Fruit fly (Drosophila melanogaster) whole organism, embryonic: ENCODE data around the gene GCC88.

ENCODE experiments used
- Atf-2 ChIP-seq: fragments of 200-800 bp; sonication (Bioruptor generic); optimal IDR thresholded peaks from 2 replicates; lab custom pipeline; 2016; ENCODE audit warnings: missing biosample characterization, missing genetic modification characterization
- Awh ChIP-seq: fragments of 200-800 bp; sonication (Bioruptor generic); IDR thresholded peaks from 2 replicates; pipeline ENCODE4, ENCODE4 v1.3.6; 2022; ENCODE audit warnings: missing biosample characterization, missing genetic modification characterization
- Bteb2 ChIP-seq: fragments of 200-800 bp; sonication (Bioruptor generic); optimal IDR thresholded peaks from 2 replicates; lab custom pipeline; 2016; ENCODE audit warnings: missing biosample characterization, missing genetic modification characterization
- CG10321 ChIP-seq: fragments of 200-800 bp; sonication (Bioruptor generic); IDR thresholded peaks from 2 replicates; pipeline ENCODE4 v1.3.6; 2022; ENCODE audit warnings: missing biosample characterization, missing genetic modification characterization
- CG11093 ChIP-seq: fragments of 200-800 bp; sonication (Bioruptor generic); IDR thresholded peaks from 3 replicates; pipeline ENCODE4 v1.3.6; 2022; ENCODE audit warnings: missing biosample characterization, missing genetic modification characterization
- CG12155 ChIP-seq: fragments of 200-800 bp; sonication (Bioruptor generic); optimal IDR thresholded peaks from 3 replicates; lab custom pipeline; 2016; ENCODE audit warnings: missing biosample characterization, missing genetic modification characterization
- CG13123 ChIP-seq: fragments of 200-800 bp; sonication (Bioruptor generic); optimal IDR thresholded peaks from 2 replicates; lab custom pipeline; 2016; ENCODE audit warnings: missing biosample characterization, missing genetic modification characterization
- CG14667 ChIP-seq: fragments of 200-800 bp; sonication (Bioruptor generic); IDR thresholded peaks from 2 replicates; pipeline ENCODE4 v1.3.6; 2022; ENCODE audit warnings: missing biosample characterization, missing genetic modification characterization
- CG15269 ChIP-seq: fragments of 200-800 bp; sonication (Bioruptor generic); optimal IDR thresholded peaks from 2 replicates; lab custom pipeline; 2018; ENCODE audit warnings: missing biosample characterization, mild to moderate bottlenecking, missing genetic modification characterization, moderate library complexity
- CG17186 ChIP-seq: fragments of 200-800 bp; sonication (Bioruptor generic); optimal IDR thresholded peaks from 3 replicates; lab custom pipeline; 2017; ENCODE audit warnings: missing biosample characterization, missing genetic modification reagents, missing genetic modification characterization
- CG17328 ChIP-seq: fragments of 200-800 bp; sonication (Bioruptor generic); IDR thresholded peaks from 2 replicates; pipeline ENCODE4 v1.3.6; 2022; ENCODE audit warnings: missing biosample characterization, missing genetic modification characterization
- CG17912 ChIP-seq: fragments of 200-800 bp; sonication (Bioruptor generic); optimal IDR thresholded peaks from 2 replicates; lab custom pipeline; 2018; ENCODE audit warnings: missing biosample characterization, mild to moderate bottlenecking, missing genetic modification characterization
- CG1792 ChIP-seq: fragments of 200-800 bp; sonication (Bioruptor generic); optimal IDR thresholded peaks from 2 replicates; lab custom pipeline; 2016; ENCODE audit warnings: missing biosample characterization, missing genetic modification characterization
- CG18599 ChIP-seq: fragments of 200-800 bp; sonication (Bioruptor generic); optimal IDR thresholded peaks from 3 replicates; lab custom pipeline; 2017; ENCODE audit warnings: missing biosample characterization, missing genetic modification characterization, mild to moderate bottlenecking, moderate library complexity, missing genetic modification reagents
- CG18764 ChIP-seq: fragments of 200-800 bp; sonication (Bioruptor generic); optimal IDR thresholded peaks from 3 replicates; lab custom pipeline; 2016; ENCODE audit warnings: missing biosample characterization, missing genetic modification characterization
- CG2202 ChIP-seq: fragments of 200-800 bp; sonication (Bioruptor generic); optimal IDR thresholded peaks from 2 replicates; lab custom pipeline; 2018; ENCODE audit warnings: missing biosample characterization, mild to moderate bottlenecking, missing genetic modification characterization
- CG30431 ChIP-seq: fragments of 200-800 bp; sonication (Bioruptor generic); optimal IDR thresholded peaks from 2 replicates; lab custom pipeline; 2017; ENCODE audit warnings: missing biosample characterization, missing genetic modification characterization
- CG6765 ChIP-seq: fragments of 200-800 bp; sonication (Bioruptor generic); optimal IDR thresholded peaks from 3 replicates; lab custom pipeline; 2017; ENCODE audit warnings: missing biosample characterization, mild to moderate bottlenecking, missing genetic modification characterization
- CG7786 ChIP-seq: fragments of 200-800 bp; sonication (Bioruptor generic); optimal IDR thresholded peaks from 2 replicates; lab custom pipeline; 2016; ENCODE audit warnings: missing biosample characterization, missing genetic modification characterization
- CG7987 ChIP-seq: fragments of 200-800 bp; sonication (Bioruptor generic); optimal IDR thresholded peaks from 2 replicates; lab custom pipeline; 2018; ENCODE audit warnings: missing biosample characterization, mild to moderate bottlenecking, missing genetic modification characterization, moderate library complexity
- CG8089 ChIP-seq: fragments of 200-800 bp; sonication (Bioruptor generic); optimal IDR thresholded peaks from 3 replicates; lab custom pipeline; 2016; ENCODE audit warnings: missing biosample characterization, missing genetic modification characterization
- CG9932 ChIP-seq: fragments of 200-800 bp; sonication (Bioruptor generic); IDR thresholded peaks from 2 replicates; pipeline ENCODE4 v1.3.6; 2022; ENCODE audit warnings: missing biosample characterization, missing genetic modification characterization
- CkIIα-i1 ChIP-seq: fragments of 200-800 bp; sonication (Bioruptor generic); IDR thresholded peaks from 2 replicates; pipeline ENCODE4 v1.3.6; 2022; ENCODE audit warnings: missing biosample characterization, missing genetic modification characterization
- D ChIP-seq, 2 experiments: fragments of 200-800 bp in 1 of 2; fragments of >200 bp in 1 of 2; sonication (Bioruptor generic) in 1 of 2; optimal IDR thresholded peaks; 2 replicates in 1 of 2; 3 replicates in 1 of 2; lab custom pipeline; 2017; ENCODE audit warnings: mild to moderate bottlenecking in 1 of 2, missing biosample characterization in 1 of 2, missing genetic modification characterization in 1 of 2, missing genetic modification reagents in 1 of 2
- Dp ChIP-seq: fragments of 200-800 bp; sonication (Bioruptor generic); optimal IDR thresholded peaks from 2 replicates; lab custom pipeline; 2018; ENCODE audit warnings: missing biosample characterization, mild to moderate bottlenecking, missing genetic modification characterization, moderate library complexity
- HmgZ ChIP-seq: fragments of 200-800 bp; sonication (Bioruptor generic); optimal IDR thresholded peaks from 2 replicates; lab custom pipeline; 2018; ENCODE audit warnings: missing biosample characterization, mild to moderate bottlenecking, missing genetic modification characterization
- Nf-YC ChIP-seq: fragments of 200-800 bp; optimal IDR thresholded peaks from 3 replicates; lab custom pipeline; 2019; ENCODE audit warnings: missing biosample characterization, mild to moderate bottlenecking, missing genetic modification characterization, moderate library complexity
- NfI ChIP-seq: fragments of 200-800 bp; sonication (Bioruptor generic); optimal IDR thresholded peaks from 3 replicates; lab custom pipeline; 2018; ENCODE audit warnings: missing biosample characterization, mild to moderate bottlenecking, missing genetic modification characterization, moderate library complexity
- PHDP ChIP-seq: fragments of 200-800 bp; sonication (Bioruptor generic); optimal IDR thresholded peaks from 3 replicates; lab custom pipeline; 2018; ENCODE audit warnings: missing biosample characterization, mild to moderate bottlenecking, missing genetic modification characterization, moderate library complexity
- Rx ChIP-seq: fragments of 200-800 bp; sonication (Bioruptor generic); IDR thresholded peaks from 2 replicates; pipeline ENCODE4 v1.3.6; 2022; ENCODE audit warnings: missing biosample characterization, missing genetic modification characterization
- Sry-δ ChIP-seq: fragments of 200-800 bp; sonication (Bioruptor generic); optimal IDR thresholded peaks from 2 replicates; lab custom pipeline; 2016; ENCODE audit warnings: missing biosample characterization, missing genetic modification characterization
- YL-1 ChIP-seq: fragments of 200-800 bp; sonication (Bioruptor generic); optimal IDR thresholded peaks from 3 replicates; lab custom pipeline; 2017; ENCODE audit warnings: missing biosample characterization, mild to moderate bottlenecking, missing genetic modification characterization
- chinmo ChIP-seq: fragments of 200-800 bp; sonication (Bioruptor generic); IDR thresholded peaks from 4 replicates; pipeline ENCODE4 v1.3.6; 2022; ENCODE audit warnings: missing biosample characterization, missing genetic modification characterization; ENCODE audit not compliant: partially characterized antibody
- corto ChIP-seq: fragments of 200-800 bp; sonication (Bioruptor generic); optimal IDR thresholded peaks from 2 replicates; lab custom pipeline; 2016; ENCODE audit warnings: missing biosample characterization, mild to moderate bottlenecking, missing genetic modification characterization, moderate library complexity
- dmrt11E ChIP-seq: fragments of 200-800 bp; sonication (Bioruptor generic); optimal IDR thresholded peaks from 3 replicates; lab custom pipeline; 2018; ENCODE audit warnings: missing biosample characterization, mild to moderate bottlenecking, missing genetic modification characterization, moderate library complexity
- dmrt99B ChIP-seq: fragments of 200-800 bp; sonication (Bioruptor generic); optimal IDR thresholded peaks from 2 replicates; lab custom pipeline; 2018; ENCODE audit warnings: missing biosample characterization, mild to moderate bottlenecking, missing genetic modification characterization, moderate library complexity
- fd3F ChIP-seq: fragments of 200-800 bp; sonication (Bioruptor generic); optimal IDR thresholded peaks from 2 replicates; lab custom pipeline; 2018; ENCODE audit warnings: missing biosample characterization, mild to moderate bottlenecking, missing genetic modification characterization, moderate library complexity
- fd96Cb ChIP-seq: fragments of 200-800 bp; sonication (Bioruptor generic); optimal IDR thresholded peaks from 2 replicates; lab custom pipeline; 2018; ENCODE audit warnings: missing biosample characterization, mild to moderate bottlenecking, missing genetic modification characterization, moderate library complexity
- grau ChIP-seq: fragments of 200-800 bp; optimal IDR thresholded peaks from 3 replicates; lab custom pipeline; 2019; ENCODE audit warnings: missing biosample characterization, mild to moderate bottlenecking, missing genetic modification characterization, moderate library complexity
- inv ChIP-seq: fragments of 200-800 bp; sonication (Bioruptor generic); IDR thresholded peaks from 2 replicates; pipeline ENCODE4 v1.3.6; 2022; ENCODE audit warnings: missing biosample characterization, missing genetic modification characterization; ENCODE audit not compliant: partially characterized antibody
- kni ChIP-seq: fragments of 200-800 bp; sonication (Bioruptor generic); optimal IDR thresholded peaks from 3 replicates; lab custom pipeline; 2017; ENCODE audit warnings: mild to moderate bottlenecking, missing biosample characterization, missing genetic modification reagents, missing genetic modification characterization
- lola ChIP-seq, 3 experiments: fragments of >200 bp in 2 of 3; fragments of 200-800 bp in 1 of 3; sonication (Bioruptor generic) in 1 of 3; optimal IDR thresholded peaks; 2 replicates each; lab custom pipeline; 2017 to 2019; ENCODE audit warnings: missing biosample characterization in 3 of 3, missing genetic modification characterization in 3 of 3, mild to moderate bottlenecking in 1 of 3, moderate library complexity in 1 of 3
- phol ChIP-seq: fragments of 200-800 bp; sonication (Bioruptor generic); optimal IDR thresholded peaks from 3 replicates; lab custom pipeline; 2018; ENCODE audit warnings: missing biosample characterization, mild to moderate bottlenecking, missing genetic modification characterization, moderate library complexity
- pzg ChIP-seq: fragments of 200-800 bp; sonication (Bioruptor generic); optimal IDR thresholded peaks from 3 replicates; lab custom pipeline; 2018; ENCODE audit warnings: missing biosample characterization, mild to moderate bottlenecking, missing genetic modification characterization, moderate library complexity
- sc ChIP-seq, 3 experiments: fragments of >200 bp in 2 of 3; fragments of 200-800 bp in 1 of 3; sonication (Bioruptor generic) in 1 of 3; optimal IDR thresholded peaks; 2 replicates in 2 of 3; 3 replicates in 1 of 3; lab custom pipeline; 2017; ENCODE audit warnings: mild to moderate bottlenecking in 1 of 3, missing biosample characterization in 1 of 3, missing genetic modification characterization in 1 of 3, missing genetic modification reagents in 1 of 3
- shn ChIP-seq: fragments of 200-800 bp; sonication (Bioruptor generic); optimal IDR thresholded peaks from 3 replicates; lab custom pipeline; 2016; ENCODE audit warnings: missing biosample characterization, missing genetic modification characterization
- tll ChIP-seq, 2 experiments: fragments of 200-800 bp in 1 of 2; fragments of >200 bp in 1 of 2; sonication (Bioruptor generic) in 1 of 2; optimal IDR thresholded peaks; 2 replicates each; lab custom pipeline; 2017 to 2019; ENCODE audit warnings: missing biosample characterization in 2 of 2, missing genetic modification characterization in 2 of 2, mild to moderate bottlenecking in 1 of 2, moderate library complexity in 1 of 2

GCC88 gene

DNA sequence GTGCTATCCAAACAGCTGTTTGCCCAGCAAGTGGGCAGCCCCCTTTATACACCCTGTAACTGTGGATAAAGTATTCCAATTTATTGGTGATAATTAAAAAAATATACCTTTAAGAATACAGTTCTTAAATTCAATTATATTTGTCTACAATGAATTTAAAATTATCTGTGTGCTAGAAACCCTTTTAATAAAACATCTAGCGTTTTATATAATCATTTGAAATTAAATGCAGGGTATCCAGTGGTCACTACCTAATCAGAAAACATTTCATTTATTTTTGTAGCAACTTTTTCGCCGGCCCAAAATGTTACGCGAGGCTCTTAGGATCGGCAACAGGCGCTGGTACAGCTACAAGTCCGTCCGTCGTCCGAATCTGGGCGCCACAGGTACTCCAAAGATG lies 3.9 kb downstream of the GCC88 start, which contains the start of gene CG17726 (continued):
- peak; percentile 95 for TF ChIP-seq YL-1
- peak; percentile 91 for TF ChIP-seq CG30431 (GFP tag; lab: Kevin White, UChicago)
- TF ChIP-seq Nf-YC (tag; lab: Kevin White, UChicago): peak; percentile 79
- TF ChIP-seq shn (GFP tag; lab: Kevin White, UChicago): peak; percentile 79
- peak; percentile 89 for TF ChIP-seq CG18764 (GFP tag; lab: Kevin White, UChicago)
- TF ChIP-seq CG11093: peak; percentile 95
- peak; percentile 62 for TF ChIP-seq CG1792 (GFP tag; lab: Kevin White, UChicago)
- peak; percentile 65 for TF ChIP-seq CG7987 (GFP tag; lab: Kevin White, UChicago)
- no peak for TF ChIP-seq corto (GFP tag; lab: Kevin White, UChicago)
- TF ChIP-seq CG12155 (GFP tag; lab: Kevin White, UChicago): peak; percentile 95
- TF ChIP-seq NfI (GFP tag; lab: Kevin White, UChicago): peak; percentile 96
- no peak for TF ChIP-seq inv (GFP tag; lab: Robert Waterston, UW)
- peak; percentile 99 for TF ChIP-seq Awh (GFP tag; lab: Robert Waterston, UW)
- peak; percentile 86 for TF ChIP-seq CG10321
- TF ChIP-seq dmrt99B (tag; lab: Kevin White, UChicago): peak; percentile 97
- TF ChIP-seq pzg (GFP tag; lab: Kevin White, UChicago): peak; percentile 24
- TF ChIP-seq CG8089 (GFP tag; lab: Kevin White, UChicago): peak; percentile 79
- TF ChIP-seq fd3F (GFP tag; lab: Kevin White, UChicago): peak; percentile 97
- TF ChIP-seq CG18599 (GFP tag; lab: Kevin White, UChicago): no peak
- TF ChIP-seq lola (GFP tag; optimal IDR thresholded peaks at IDR 0.05; lab: Kevin White, UChicago): peak in 1 of 3 experiments; percentile 98
- TF ChIP-seq fd96Cb: peak; percentile 97
- peak; percentile 99 for TF ChIP-seq CG17328 (GFP tag; lab: Robert Waterston, UW)
- TF ChIP-seq CG7786 (GFP tag; lab: Kevin White, UChicago): peak; percentile 87
- peak; percentile 96 for TF ChIP-seq CG14667 (GFP tag; lab: Robert Waterston, UW)
- peak; percentile 97 for TF ChIP-seq HmgZ
- peak; percentile 99 for TF ChIP-seq dmrt11E (tag; lab: Kevin White, UChicago)
- TF ChIP-seq CG17186 (GFP tag; lab: Kevin White, UChicago): peak; percentile 66
- peak; percentile 96 for TF ChIP-seq phol (tag; lab: Kevin White, UChicago)
- no peak for TF ChIP-seq D (optimal IDR thresholded peaks at IDR 0.05; lab: Kevin White, UChicago)
- TF ChIP-seq D (GFP tag; optimal IDR thresholded peaks at IDR 0.05; lab: Kevin White, UChicago): peak; percentile 89
- TF ChIP-seq kni (GFP tag; lab: Kevin White, UChicago): peak; percentile 76
- peak in 1 of 2 experiments; percentile 65 for TF ChIP-seq tll (GFP tag; optimal IDR thresholded peaks at IDR 0.05; lab: Kevin White, UChicago)
- TF ChIP-seq CG13123 (GFP tag; lab: Kevin White, UChicago): peak; percentile 90
- TF ChIP-seq CG6765 (GFP tag; lab: Kevin White, UChicago): peak; percentile 89
- TF ChIP-seq Bteb2 (GFP tag; lab: Kevin White, UChicago): peak; percentile 93
- peak; percentile 91 for TF ChIP-seq Atf-2 (GFP tag; lab: Kevin White, UChicago)
- TF ChIP-seq CG9932 (GFP tag; lab: Robert Waterston, UW): peak; percentile 96
- peak; percentile 68 for TF ChIP-seq CkIIα-i1
- TF ChIP-seq Sry-δ (GFP tag; lab: Kevin White, UChicago): peak; percentile 45
- TF ChIP-seq CG2202 (tag; lab: Kevin White, UChicago): peak; percentile 95
- no peak for TF ChIP-seq sc (optimal IDR thresholded peaks at IDR 0.05; lab: Kevin White, UChicago)
- peak; percentile 92 for TF ChIP-seq sc (GFP tag; optimal IDR thresholded peaks at IDR 0.05; lab: Kevin White, UChicago)
- TF ChIP-seq Rx (GFP tag; lab: Robert Waterston, UW): peak; percentile 95
- no peak for TF ChIP-seq chinmo (GFP tag; lab: Robert Waterston, UW)
- peak; percentile 97 for TF ChIP-seq grau (tag; lab: Kevin White, UChicago)
- peak; percentile 19 for TF ChIP-seq Dp
- TF ChIP-seq CG15269: peak; percentile 98
- TF ChIP-seq PHDP: peak; percentile 99
- peak; percentile 87 for TF ChIP-seq CG17912
